Fruit fly (Drosophila melanogaster): ENCODE results near the gene Rev1.
A peak's percentile ranks its signal among the peaks of the same experiment; 100 is the strongest.

Rev1 gene

DNA sequence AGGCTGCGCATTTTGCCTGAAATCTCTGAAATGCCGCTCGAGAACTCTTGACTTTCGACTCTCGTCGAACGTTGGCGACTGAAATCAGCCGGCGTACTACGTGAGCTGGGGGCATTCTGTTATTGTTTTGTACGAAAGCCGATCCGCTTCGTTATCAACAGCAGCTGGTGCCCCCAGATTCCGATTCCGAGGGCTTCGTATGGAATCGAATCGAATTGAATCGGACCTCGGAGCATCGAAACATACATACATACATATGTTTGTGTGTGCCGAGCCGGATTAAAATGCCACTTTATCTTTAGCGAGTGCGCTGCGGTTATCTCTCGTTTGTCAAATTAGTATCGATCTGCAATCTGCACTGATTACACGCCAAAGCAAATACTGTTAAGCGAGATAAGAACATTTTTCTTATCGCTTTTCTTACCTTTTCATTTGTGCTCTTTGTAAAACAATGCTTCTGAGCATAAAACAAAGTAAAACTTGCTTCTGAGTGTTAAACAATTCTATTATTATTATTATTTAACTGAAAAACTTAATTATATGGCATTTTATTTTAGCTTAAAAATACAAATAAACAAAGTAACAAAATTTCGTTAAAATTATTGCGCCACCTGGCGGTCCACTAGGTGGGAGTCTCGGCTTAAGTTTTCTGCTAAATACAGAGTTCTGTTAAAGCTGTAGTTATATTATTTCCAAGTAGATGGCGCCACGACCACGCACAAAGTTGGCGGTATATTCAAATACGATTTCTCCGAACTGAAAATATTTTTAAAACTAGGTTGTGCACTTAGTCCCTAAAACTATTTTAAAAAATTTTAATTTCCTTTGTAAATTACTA is 47.5 kb upstream of the Rev1 start, which contains the start of gene Reg-2 (continued):
- TF ChIP-seq CG31365 (tag; optimal IDR thresholded peaks at IDR 0.05), result no peak
- peak; percentile 94 for TF ChIP-seq Dp (GFP tag; optimal IDR thresholded peaks at IDR 0.05)
- peak; percentile 33 for TF ChIP-seq CG6854 (GFP tag; optimal IDR thresholded peaks at IDR 0.05)
- TF ChIP-seq Dek (tag; optimal IDR thresholded peaks at IDR 0.05), result peak; percentile 40
- TF ChIP-seq HLH54F (GFP tag; optimal IDR thresholded peaks at IDR 0.05), result no peak
- TF ChIP-seq insv (GFP tag; optimal IDR thresholded peaks at IDR 0.05), result peak in 1 of 2 experiments; percentile 53
- no peak for TF ChIP-seq Sox102F (GFP tag; optimal IDR thresholded peaks at IDR 0.05)
- no peak for TF ChIP-seq CG1529 (GFP tag; optimal IDR thresholded peaks at IDR 0.05)
- no peak for TF ChIP-seq CG17612 (GFP tag; IDR thresholded peaks at IDR 0.05)
- peak; percentile 40 for TF ChIP-seq wek (GFP tag; optimal IDR thresholded peaks at IDR 0.05)
- TF ChIP-seq zen (tag; optimal IDR thresholded peaks at IDR 0.05), result peak; percentile 13
- peak; percentile 47; the same call in 1 of the 3 replicates for TF ChIP-seq so (GFP tag; IDR thresholded peaks at IDR 0.05)
- TF ChIP-seq Pdp1 (GFP tag; optimal IDR thresholded peaks at IDR 0.05), result peak in 1 of 2 experiments; percentile 0
- peak; percentile 53 for TF ChIP-seq BtbVII (GFP tag; optimal IDR thresholded peaks at IDR 0.05)
- no peak for TF ChIP-seq trh (GFP tag; optimal IDR thresholded peaks at IDR 0.05)
- no peak for TF ChIP-seq CG7928 (GFP tag; optimal IDR thresholded peaks at IDR 0.05)
- peak; percentile 39; the same call in 1 of the 2 replicates for TF ChIP-seq Rfx (GFP tag; IDR thresholded peaks at IDR 0.05)
- TF ChIP-seq CG12391 (tag; optimal IDR thresholded peaks at IDR 0.05), result peak; percentile 45
- no peak for TF ChIP-seq Ets97D (GFP tag; optimal IDR thresholded peaks at IDR 0.05)
- no peak for TF ChIP-seq CG8924 (tag; optimal IDR thresholded peaks at IDR 0.05)
- 0 out of 2 replicates have a peak, but pooled peaks have one; percentile 17 for TF ChIP-seq CG31441 (GFP tag; IDR thresholded peaks at IDR 0.05)
- TF ChIP-seq scrt (GFP tag; optimal IDR thresholded peaks at IDR 0.05), result no peak
- TF ChIP-seq hb (GFP tag; IDR thresholded peaks at IDR 0.05; ENCODE audit: partially characterized antibody), result no peak
- no peak for TF ChIP-seq ken (GFP tag; IDR thresholded peaks at IDR 0.05)
- no peak for TF ChIP-seq CG10431 (GFP tag; optimal IDR thresholded peaks at IDR 0.05)
- no peak for TF ChIP-seq CG6689 (GFP tag; IDR thresholded peaks at IDR 0.05)
- TF ChIP-seq Dref (GFP tag; IDR thresholded peaks at IDR 0.05), result no peak
- TF ChIP-seq CG11398 (GFP tag; optimal IDR thresholded peaks at IDR 0.05), result no peak
- TF ChIP-seq CG12299 (tag; optimal IDR thresholded peaks at IDR 0.05), result no peak
- no peak for TF ChIP-seq CG8388 (GFP tag; optimal IDR thresholded peaks at IDR 0.05)
- no peak for TF ChIP-seq CG1832 (GFP tag; optimal IDR thresholded peaks at IDR 0.05)
- no peak for TF ChIP-seq Xrp1 (GFP tag; IDR thresholded peaks at IDR 0.05)
- no peak for TF ChIP-seq CG10209 (GFP tag; optimal IDR thresholded peaks at IDR 0.05)
- TF ChIP-seq CG6791 (GFP tag; IDR thresholded peaks at IDR 0.05; ENCODE audit: partially characterized antibody), result 0 out of 3 replicates have a peak, but pooled peaks have one; percentile 10
- TF ChIP-seq p53 (GFP tag; optimal IDR thresholded peaks at IDR 0.05), result no peak
- TF ChIP-seq h (optimal IDR thresholded peaks at IDR 0.05), result no peak
- no peak for TF ChIP-seq Lim3 (GFP tag; IDR thresholded peaks at IDR 0.05)
- TF ChIP-seq CG11695 (GFP tag; IDR thresholded peaks at IDR 0.05), result no peak
- peak; percentile 50 for TF ChIP-seq pros (GFP tag; optimal IDR thresholded peaks at IDR 0.05)
- no peak for TF ChIP-seq Sry-β (GFP tag; optimal IDR thresholded peaks at IDR 0.05)
- TF ChIP-seq CG13775 (GFP tag; optimal IDR thresholded peaks at IDR 0.05), result no peak
- no peak for TF ChIP-seq CG10979 (tag; optimal IDR thresholded peaks at IDR 0.05)
- TF ChIP-seq cwo (GFP tag; optimal IDR thresholded peaks at IDR 0.05), result no peak
- no peak for TF ChIP-seq lov (optimal IDR thresholded peaks at IDR 0.05)
- no peak for TF ChIP-seq lov (GFP tag; IDR thresholded peaks at IDR 0.05)
- TF ChIP-seq CG12155 (GFP tag; optimal IDR thresholded peaks at IDR 0.05), result peak; percentile 28
- peak; percentile 92 for TF ChIP-seq mirr (GFP tag; optimal IDR thresholded peaks at IDR 0.05)
- no peak for TF ChIP-seq CG31388 (GFP tag; optimal IDR thresholded peaks at IDR 0.05)
- peak; percentile 28 for TF ChIP-seq Chrac-16 (GFP tag; optimal IDR thresholded peaks at IDR 0.05)
